Fruit fly (Drosophila melanogaster) whole organism, embryonic: ENCODE results near the gene CG34307.
A peak's percentile ranks its signal among the peaks of the same experiment; 100 is the strongest.

Source experiments
- Atf3 ChIP-seq: fragments of 200-800 bp; sonication (Bioruptor generic); optimal IDR thresholded peaks from 3 replicates; lab custom pipeline; 2016; ENCODE audit warnings: missing biosample characterization, missing genetic modification characterization
- BEAF-32 ChIP-seq: fragments of 200-800 bp; sonication (Bioruptor generic); optimal IDR thresholded peaks from 3 replicates; lab custom pipeline; 2017; ENCODE audit warnings: missing biosample characterization, missing genetic modification characterization, mild to moderate bottlenecking, moderate library complexity, missing genetic modification reagents
- Bteb2 ChIP-seq: fragments of 200-800 bp; sonication (Bioruptor generic); optimal IDR thresholded peaks from 2 replicates; lab custom pipeline; 2016; ENCODE audit warnings: missing biosample characterization, missing genetic modification characterization
- CG10462 ChIP-seq: fragments of 200-800 bp; sonication (Bioruptor generic); optimal IDR thresholded peaks from 2 replicates; lab custom pipeline; 2016; ENCODE audit warnings: missing biosample characterization, missing genetic modification characterization
- CG11560 ChIP-seq: fragments of 200-800 bp; sonication (Bioruptor generic); IDR thresholded peaks from 3 replicates; pipeline ENCODE4 v1.3.6; 2022; ENCODE audit warnings: missing biosample characterization, missing genetic modification characterization
- CG1233 ChIP-seq: fragments of 200-800 bp; sonication (Bioruptor generic); optimal IDR thresholded peaks from 4 replicates; lab custom pipeline; 2018; ENCODE audit warnings: missing biosample characterization, mild to moderate bottlenecking, missing genetic modification characterization
- CG12659 ChIP-seq: fragments of 200-800 bp; sonication (Bioruptor generic); optimal IDR thresholded peaks from 3 replicates; lab custom pipeline; 2017; ENCODE audit warnings: mild to moderate bottlenecking, missing biosample characterization, missing genetic modification reagents, missing genetic modification characterization
- CG14441 ChIP-seq: fragments of 200-800 bp; sonication (Bioruptor generic); IDR thresholded peaks from 2 replicates; pipeline ENCODE4 v1.3.6; 2022; ENCODE audit warnings: missing biosample characterization, missing genetic modification characterization
- CG15269 ChIP-seq: fragments of 200-800 bp; sonication (Bioruptor generic); optimal IDR thresholded peaks from 2 replicates; lab custom pipeline; 2018; ENCODE audit warnings: missing biosample characterization, mild to moderate bottlenecking, missing genetic modification characterization, moderate library complexity
- CG30431 ChIP-seq: fragments of 200-800 bp; sonication (Bioruptor generic); optimal IDR thresholded peaks from 2 replicates; lab custom pipeline; 2017; ENCODE audit warnings: missing biosample characterization, missing genetic modification characterization
- CG3407 ChIP-seq: fragments of 200-800 bp; sonication (Bioruptor generic); optimal IDR thresholded peaks from 2 replicates; lab custom pipeline; 2018; ENCODE audit warnings: missing biosample characterization, mild to moderate bottlenecking, missing genetic modification characterization
- CG34422 ChIP-seq: fragments of 200-800 bp; sonication (Bioruptor generic); IDR thresholded peaks from 3 replicates; pipeline ENCODE4 v1.3.6; 2022; ENCODE audit warnings: missing biosample characterization, missing genetic modification characterization
- CG3847 ChIP-seq: fragments of 200-800 bp; sonication (Bioruptor generic); IDR thresholded peaks from 2 replicates; pipeline ENCODE4 v1.3.6; 2022; ENCODE audit warnings: missing biosample characterization, missing genetic modification characterization
- CG4328 ChIP-seq: fragments of 200-800 bp; sonication (Bioruptor generic); optimal IDR thresholded peaks from 3 replicates; lab custom pipeline; 2017; ENCODE audit warnings: missing biosample characterization, missing genetic modification reagents, missing genetic modification characterization
- CG4404 ChIP-seq: fragments of 200-800 bp; sonication (Bioruptor generic); IDR thresholded peaks from 2 replicates; pipeline ENCODE4 v1.3.6; 2022; ENCODE audit warnings: missing biosample characterization, missing genetic modification characterization
- CG4617 ChIP-seq: fragments of 200-800 bp; sonication (Bioruptor generic); optimal IDR thresholded peaks from 3 replicates; lab custom pipeline; 2016; ENCODE audit warnings: missing biosample characterization, missing genetic modification characterization, borderline replicate concordance
- CG5245 ChIP-seq: fragments of 200-800 bp; sonication (Bioruptor generic); optimal IDR thresholded peaks from 3 replicates; lab custom pipeline; 2016; ENCODE audit warnings: missing biosample characterization, missing genetic modification characterization
- CG6654 ChIP-seq: fragments of 200-800 bp; sonication (Bioruptor generic); optimal IDR thresholded peaks from 2 replicates; lab custom pipeline; 2017; ENCODE audit warnings: missing biosample characterization, mild to moderate bottlenecking, missing genetic modification characterization
- CG6689 ChIP-seq: fragments of 200-800 bp; sonication (Bioruptor generic); IDR thresholded peaks from 2 replicates; pipeline ENCODE4 v1.3.6; 2022; ENCODE audit warnings: missing biosample characterization, missing genetic modification characterization
- CG8290 ChIP-seq, 3 experiments: fragments of 200-800 bp; sonication (Bioruptor generic); optimal IDR thresholded peaks; 2 replicates each; lab custom pipeline; 2016 to 2019; ENCODE audit warnings: missing biosample characterization in 3 of 3, missing genetic modification characterization in 3 of 3, mild to moderate bottlenecking in 2 of 3, moderate library complexity in 1 of 3
- CG9817 ChIP-seq: fragments of 200-800 bp; sonication (Bioruptor generic); optimal IDR thresholded peaks from 2 replicates; lab custom pipeline; 2018; ENCODE audit warnings: missing biosample characterization, mild to moderate bottlenecking, missing genetic modification characterization, moderate library complexity
- HHEX ChIP-seq: fragments of 200-800 bp; sonication (Bioruptor generic); optimal IDR thresholded peaks from 3 replicates; lab custom pipeline; 2017; ENCODE audit warnings: missing biosample characterization, mild to moderate bottlenecking, missing genetic modification characterization, missing genetic modification reagents
- HLH4C ChIP-seq: fragments of 200-800 bp; sonication (Bioruptor generic); IDR thresholded peaks from 3 replicates; pipeline ENCODE4 v1.3.6; 2022; ENCODE audit warnings: missing biosample characterization, missing genetic modification characterization; ENCODE audit not compliant: partially characterized antibody
- HmgZ ChIP-seq: fragments of 200-800 bp; sonication (Bioruptor generic); optimal IDR thresholded peaks from 2 replicates; lab custom pipeline; 2018; ENCODE audit warnings: missing biosample characterization, mild to moderate bottlenecking, missing genetic modification characterization
- MBD-R2 ChIP-seq: fragments of 200-800 bp; sonication (Bioruptor generic); IDR thresholded peaks from 2 replicates; pipeline ENCODE4 v1.3.6; 2022; ENCODE audit warnings: missing biosample characterization, missing genetic modification characterization
- MESR4 ChIP-seq: fragments of 200-800 bp; sonication (Bioruptor generic); optimal IDR thresholded peaks from 2 replicates; lab custom pipeline; 2018; ENCODE audit warnings: missing biosample characterization, mild to moderate bottlenecking, missing genetic modification characterization, moderate library complexity
- Mad ChIP-seq: fragments of 200-800 bp; sonication (Bioruptor generic); optimal IDR thresholded peaks from 2 replicates; lab custom pipeline; 2016; ENCODE audit warnings: missing biosample characterization, missing genetic modification characterization
- Max ChIP-seq: fragments of 200-800 bp; sonication (Bioruptor generic); optimal IDR thresholded peaks from 2 replicates; lab custom pipeline; 2016; ENCODE audit warnings: missing biosample characterization, mild to moderate bottlenecking, missing genetic modification characterization
- NC2β ChIP-seq: fragments of 200-800 bp; sonication (Bioruptor generic); optimal IDR thresholded peaks from 2 replicates; lab custom pipeline; 2016; ENCODE audit warnings: missing biosample characterization, missing genetic modification characterization
- Ptx1 ChIP-seq: fragments of 200-800 bp; sonication (Bioruptor generic); IDR thresholded peaks from 2 replicates; pipeline ENCODE4 v1.3.6; 2022; ENCODE audit warnings: missing biosample characterization, missing genetic modification characterization
- Spps ChIP-seq: fragments of 200-800 bp; sonication (Bioruptor generic); optimal IDR thresholded peaks from 2 replicates; lab custom pipeline; 2018; ENCODE audit warnings: missing biosample characterization, mild to moderate bottlenecking, missing genetic modification characterization
- TFAM ChIP-seq: fragments of 200-800 bp; sonication (Bioruptor generic); optimal IDR thresholded peaks from 2 replicates; lab custom pipeline; 2017; ENCODE audit warnings: missing biosample characterization, missing genetic modification characterization, inconsistent platforms
- Tbp ChIP-seq: fragments of >200 bp; optimal IDR thresholded peaks from 2 replicates; lab custom pipeline; 2018; ENCODE audit warnings: missing biosample characterization, missing genetic modification characterization
- ab ChIP-seq: fragments of 200-800 bp; sonication (Bioruptor generic); optimal IDR thresholded peaks from 2 replicates; lab custom pipeline; 2016; ENCODE audit warnings: missing biosample characterization, missing genetic modification characterization
- al ChIP-seq: fragments of 200-800 bp; sonication (Bioruptor generic); IDR thresholded peaks from 2 replicates; pipeline ENCODE4 v1.3.6; 2022; ENCODE audit warnings: missing biosample characterization, missing genetic modification characterization
- bowl ChIP-seq: fragments of 200-800 bp; sonication (Bioruptor generic); IDR thresholded peaks from 2 replicates; pipeline ENCODE4 v1.3.6; 2022; ENCODE audit warnings: missing biosample characterization, missing genetic modification characterization
- bsh ChIP-seq, 2 experiments: fragments of 200-800 bp; sonication (Bioruptor generic); optimal IDR thresholded peaks; 2 replicates each; lab custom pipeline; 2017 to 2018; ENCODE audit warnings: mild to moderate bottlenecking in 2 of 2, missing biosample characterization in 2 of 2, missing genetic modification characterization in 2 of 2, moderate library complexity in 1 of 2
- crp ChIP-seq, 2 experiments: fragments of 200-800 bp; sonication (Bioruptor generic); optimal IDR thresholded peaks; 2 replicates in 1 of 2; 3 replicates in 1 of 2; lab custom pipeline; 2017; ENCODE audit warnings: missing biosample characterization in 2 of 2, missing genetic modification characterization in 2 of 2, mild to moderate bottlenecking in 1 of 2, moderate library complexity in 1 of 2
- exex ChIP-seq: fragments of 200-800 bp; sonication (Bioruptor generic); optimal IDR thresholded peaks from 4 replicates; lab custom pipeline; 2018; ENCODE audit warnings: missing biosample characterization, mild to moderate bottlenecking, missing genetic modification characterization, moderate library complexity
- fd3F ChIP-seq: fragments of 200-800 bp; sonication (Bioruptor generic); optimal IDR thresholded peaks from 2 replicates; lab custom pipeline; 2018; ENCODE audit warnings: missing biosample characterization, mild to moderate bottlenecking, missing genetic modification characterization, moderate library complexity
- grau ChIP-seq: fragments of 200-800 bp; optimal IDR thresholded peaks from 3 replicates; lab custom pipeline; 2019; ENCODE audit warnings: missing biosample characterization, mild to moderate bottlenecking, missing genetic modification characterization, moderate library complexity
- lilli ChIP-seq: fragments of 200-800 bp; sonication (Bioruptor generic); optimal IDR thresholded peaks from 3 replicates; lab custom pipeline; 2016; ENCODE audit warnings: missing biosample characterization, missing genetic modification characterization
- pb ChIP-seq: fragments of 200-800 bp; sonication (Bioruptor generic); optimal IDR thresholded peaks from 3 replicates; lab custom pipeline; 2016; ENCODE audit warnings: missing biosample characterization, missing genetic modification characterization
- ranshi ChIP-seq: fragments of 200-800 bp; sonication (Bioruptor generic); IDR thresholded peaks from 2 replicates; pipeline ENCODE4 v1.3.6; 2022; ENCODE audit warnings: missing biosample characterization, missing genetic modification characterization
- row ChIP-seq: fragments of 200-800 bp; sonication (Bioruptor generic); IDR thresholded peaks from 3 replicates; pipeline ENCODE4 v1.3.6; 2022; ENCODE audit warnings: missing biosample characterization, missing genetic modification characterization
- shn ChIP-seq: fragments of 200-800 bp; sonication (Bioruptor generic); optimal IDR thresholded peaks from 3 replicates; lab custom pipeline; 2016; ENCODE audit warnings: missing biosample characterization, missing genetic modification characterization
- so ChIP-seq: fragments of 200-800 bp; sonication (Bioruptor generic); IDR thresholded peaks from 3 replicates; pipeline ENCODE4 v1.3.6; 2022; ENCODE audit warnings: missing biosample characterization, missing genetic modification characterization
- sr ChIP-seq: fragments of 200-800 bp; sonication (Bioruptor generic); IDR thresholded peaks from 3 replicates; pipeline ENCODE4 v1.3.6; 2022; ENCODE audit warnings: missing biosample characterization, missing genetic modification characterization
- unc-4 ChIP-seq: fragments of 200-800 bp; sonication (Bioruptor generic); IDR thresholded peaks from 2 replicates; pipeline ENCODE4 v1.3.6; 2022; ENCODE audit warnings: missing biosample characterization, missing genetic modification characterization; ENCODE audit not compliant: partially characterized antibody
- vnd ChIP-seq: fragments of 200-800 bp; sonication (Bioruptor generic); IDR thresholded peaks from 3 replicates; pipeline ENCODE4 v1.3.6; 2022; ENCODE audit warnings: missing biosample characterization, missing genetic modification characterization; ENCODE audit not compliant: partially characterized antibody
- z ChIP-seq: fragments of 200-800 bp; sonication (Bioruptor generic); IDR thresholded peaks from 3 replicates; pipeline ENCODE4 v1.3.6; 2022; ENCODE audit warnings: missing biosample characterization, missing genetic modification characterization

CG34307 gene

dm6 chr3R:11920605-11921004 lies 23.2 kb downstream of the CG34307 start (continued):
- TF ChIP-seq Atf3 (no peak), CG10462 (no peak), Ptx1 (GFP tag; lab: Robert Waterston, UW) (peak; percentile 52), CG8290 (GFP tag; optimal IDR thresholded peaks at IDR 0.05; lab: Kevin White, UChicago) (no peak), CG8290 (tag; optimal IDR thresholded peaks at IDR 0.05; lab: Kevin White, UChicago) (no peak), pb (GFP tag; lab: Kevin White, UChicago) (no peak), MBD-R2 (GFP tag; lab: Robert Waterston, UW) (no peak), Max (no peak), Mad (GFP tag; lab: Kevin White, UChicago) (no peak), bowl (no peak), CG6689 (GFP tag; lab: Robert Waterston, UW) (peak; percentile 37; the same call in 1 of the 2 replicates), vnd (no peak), TFAM (no peak), CG4617 (GFP tag; lab: Kevin White, UChicago) (no peak), exex (tag; lab: Kevin White, UChicago) (no peak), lilli (GFP tag; lab: Kevin White, UChicago) (peak; percentile 0), CG9817 (no peak), unc-4 (no peak), HmgZ (tag; lab: Kevin White, UChicago) (no peak), row (peak; percentile 51), CG30431 (no peak), CG1233 (GFP tag; lab: Kevin White, UChicago) (no peak), CG12659 (GFP tag; lab: Kevin White, UChicago) (no peak), fd3F (GFP tag; lab: Kevin White, UChicago) (no peak), z (GFP tag; lab: Robert Waterston, UW) (no peak), HLH4C (GFP tag; lab: Robert Waterston, UW) (no peak), CG15269 (tag; lab: Kevin White, UChicago) (peak; percentile 26), grau (tag; lab: Kevin White, UChicago) (no peak), Tbp (GFP tag; lab: Kevin White, UChicago) (no peak), ranshi (peak; percentile 25; the same call in 1 of the 2 replicates), al (GFP tag; lab: Robert Waterston, UW) (no peak), NC2β (GFP tag; lab: Kevin White, UChicago) (no peak), MESR4 (GFP tag; lab: Kevin White, UChicago) (no peak), CG34422 (GFP tag; lab: Robert Waterston, UW) (no peak), BEAF-32 (no peak), sr (no peak), bsh (GFP tag; optimal IDR thresholded peaks at IDR 0.05; lab: Kevin White, UChicago) (peak in 1 of 2 experiments; percentile 68), CG3847 (no peak; the same call in 1 of the 2 replicates), CG5245 (GFP tag; lab: Kevin White, UChicago) (no peak), CG11560 (no peak), Spps (no peak), crp (GFP tag; optimal IDR thresholded peaks at IDR 0.05; lab: Kevin White, UChicago) (no peak), shn (GFP tag; lab: Kevin White, UChicago) (no peak), HHEX (no peak), CG14441 (GFP tag; lab: Robert Waterston, UW) (peak; percentile 44), CG4404 (GFP tag; lab: Robert Waterston, UW) (no peak), CG3407 (GFP tag; lab: Kevin White, UChicago) (no peak), Bteb2 (no peak), ab (GFP tag; lab: Kevin White, UChicago) (no peak), so (GFP tag; lab: Robert Waterston, UW) (no peak), CG6654 (GFP tag; lab: Kevin White, UChicago) (no peak), CG4328 (GFP tag; lab: Kevin White, UChicago) (no peak)
